Worm (Caenorhabditis elegans): ENCODE measurements around the gene grl-3.

ce11 chrV:11372284-11372878, 38.9 kb upstream of the grl-3 start:
- TF ChIP-seq hlh-1 (tag; optimal IDR thresholded peaks at IDR 0.05): no peak
- no peak for TF ChIP-seq pha-4 (tag; optimal IDR thresholded peaks at IDR 0.05)
- TF ChIP-seq snpc-4 (tag; optimal IDR thresholded peaks at IDR 0.05): no peak
- TF ChIP-seq lin-32 (GFP tag; optimal IDR thresholded peaks at IDR 0.05): no peak
- no peak for TF ChIP-seq ceh-43 (GFP tag; optimal IDR thresholded peaks at IDR 0.05)
